Worm (Caenorhabditis elegans): ENCODE data around the gene C18G1.8.

The C18G1.8 gene

ce11 chrV:4731154-4731961, 35.0 kb downstream of the C18G1.8 start, which contains the start of gene F39G3.3 (continued):
- TF ChIP-seq lim-7 (GFP tag; IDR thresholded peaks at IDR 0.05) = no peak
- no peak for TF ChIP-seq ceh-62 (tag; optimal IDR thresholded peaks at IDR 0.05)
- peak; percentile 73 for TF ChIP-seq lin-38 (GFP tag; IDR thresholded peaks at IDR 0.05)
- peak; percentile 30 for TF ChIP-seq dpl-1 (GFP tag; optimal IDR thresholded peaks at IDR 0.05)
- peak in 1 of 2 experiments; percentile 35 for TF ChIP-seq hif-1 (tag; optimal IDR thresholded peaks at IDR 0.05)
- TF ChIP-seq php-3 (GFP tag; IDR thresholded peaks at IDR 0.05) = no peak
- TF ChIP-seq zfp-2 (tag; optimal IDR thresholded peaks at IDR 0.05) = no peak
- no peak for TF ChIP-seq madf-9 (GFP tag; conservative IDR thresholded peaks at IDR 0.05)
- TF ChIP-seq mdl-1 (tag; optimal IDR thresholded peaks at IDR 0.05) = no peak
- no peak for TF ChIP-seq zag-1 (tag; optimal IDR thresholded peaks at IDR 0.05)
- 0 out of 2 replicates have a peak, but pooled peaks have one; percentile 11 for TF ChIP-seq ceh-20 (GFP tag; IDR thresholded peaks at IDR 0.05)
- peak; percentile 84 for TF ChIP-seq F49E8.2 (tag; optimal IDR thresholded peaks at IDR 0.05; ENCODE audit: borderline replicate concordance)
- no peak for TF ChIP-seq F44E2.7 (GFP tag; IDR thresholded peaks at IDR 0.05)
- TF ChIP-seq skn-1 (tag; optimal IDR thresholded peaks at IDR 0.05) = no peak
- no peak for TF ChIP-seq zip-2 (tag; optimal IDR thresholded peaks at IDR 0.05)
- no peak for TF ChIP-seq ceh-28 (tag; optimal IDR thresholded peaks at IDR 0.05)
- TF ChIP-seq fkh-10 (GFP tag; optimal IDR thresholded peaks at IDR 0.05) = no peak
- TF ChIP-seq mep-1 (tag; optimal IDR thresholded peaks at IDR 0.05) = peak; percentile 81
- TF ChIP-seq ZK546.5 (tag; optimal IDR thresholded peaks at IDR 0.05) = no peak
- TF ChIP-seq Y105C5A.15 (GFP tag; IDR thresholded peaks at IDR 0.05) = no peak
- no peak for TF ChIP-seq mdt-29 (GFP tag; IDR thresholded peaks at IDR 0.05)
- no peak for TF ChIP-seq nhr-11 (tag; optimal IDR thresholded peaks at IDR 0.05)
- TF ChIP-seq dmd-8 (GFP tag; IDR thresholded peaks at IDR 0.05) = no peak
- TF ChIP-seq ceh-44 (GFP tag; IDR thresholded peaks at IDR 0.05) = no peak
- no peak for TF ChIP-seq nhr-237 (tag; optimal IDR thresholded peaks at IDR 0.05)
- peak; percentile 45 for TF ChIP-seq hlh-30 (tag; optimal IDR thresholded peaks at IDR 0.05; ENCODE audit: insufficient read depth)
- no peak for TF ChIP-seq ztf-7 (tag; optimal IDR thresholded peaks at IDR 0.05)
- TF ChIP-seq snpc-1.2 (GFP tag; IDR thresholded peaks at IDR 0.05) = no peak
- no peak for TF ChIP-seq nhr-111 (GFP tag; optimal IDR thresholded peaks at IDR 0.05)
- no peak for TF ChIP-seq nhr-42 (GFP tag; IDR thresholded peaks at IDR 0.05)
- no peak for TF ChIP-seq mxl-3 (GFP tag; optimal IDR thresholded peaks at IDR 0.05)
- peak; percentile 82 for TF ChIP-seq aha-1 (tag)
- TF ChIP-seq cey-2 (tag; optimal IDR thresholded peaks at IDR 0.05; ENCODE audit: borderline replicate concordance, insufficient read depth) = no peak
- no peak for TF ChIP-seq lin-29 (GFP tag; IDR thresholded peaks at IDR 0.05)
- TF ChIP-seq F37D6.2 (tag; optimal IDR thresholded peaks at IDR 0.05) = no peak
- TF ChIP-seq Y5F2A.4 (GFP tag; optimal IDR thresholded peaks at IDR 0.05) = no peak
- TF ChIP-seq daf-19 (GFP tag; conservative IDR thresholded peaks at IDR 0.05) = no peak
- TF ChIP-seq lir-3 (tag; optimal IDR thresholded peaks at IDR 0.05) = no peak
- TF ChIP-seq lin-13 (GFP tag; optimal IDR thresholded peaks at IDR 0.05) = no peak
- TF ChIP-seq egl-27 (tag; optimal IDR thresholded peaks at IDR 0.05) = no peak
- TF ChIP-seq lin-39 (tag; optimal IDR thresholded peaks at IDR 0.05) = no peak
- TF ChIP-seq ZK337.2 (GFP tag; IDR thresholded peaks at IDR 0.05) = no peak
- peak; percentile 68 for TF ChIP-seq unc-130 (GFP tag; optimal IDR thresholded peaks at IDR 0.05)
- TF ChIP-seq mxl-2 (GFP tag; conservative IDR thresholded peaks at IDR 0.05) = no peak
- no peak for TF ChIP-seq F26F4.8 (GFP tag; conservative IDR thresholded peaks at IDR 0.05)
- TF ChIP-seq pha-4 (GFP tag; IDR thresholded peaks at IDR 0.05) = 0 out of 2 replicates have a peak, but pooled peaks have one; percentile 64
- no peak for TF ChIP-seq pha-4 (tag; optimal IDR thresholded peaks at IDR 0.05)
- peak; percentile 58 for TF ChIP-seq duxl-1 (tag; optimal IDR thresholded peaks at IDR 0.05; ENCODE audit: poor library complexity)
- no peak for TF ChIP-seq daf-8 (GFP tag; IDR thresholded peaks at IDR 0.05)
- TF ChIP-seq D1046.2 (GFP tag; IDR thresholded peaks at IDR 0.05) = no peak

Data from whole organism, L4 larva.